Fruit fly (Drosophila melanogaster) whole organism, wandering third instar larva: Measurements from ENCODE around the gene CG3164.

Experiments used
- Abd-B ChIP-seq: fragments of >200 bp; optimal IDR thresholded peaks from 2 replicates; lab custom pipeline; 2017; ENCODE audit warnings: missing biosample characterization, missing genetic modification characterization
- CG32264 ChIP-seq: fragments of 200-800 bp; sonication (Bioruptor generic); optimal IDR thresholded peaks from 2 replicates; lab custom pipeline; 2016; ENCODE audit warnings: missing biosample characterization, missing genetic modification characterization
- CG9705 ChIP-seq: fragments of 200-800 bp; sonication (Bioruptor generic); optimal IDR thresholded peaks from 2 replicates; lab custom pipeline; 2018; ENCODE audit warnings: missing biosample characterization, mild to moderate bottlenecking, missing genetic modification characterization
- CrebA ChIP-seq: fragments of 200-800 bp; sonication (Bioruptor generic); optimal IDR thresholded peaks from 2 replicates; lab custom pipeline; 2016; ENCODE audit warnings: missing biosample characterization, mild to moderate bottlenecking, missing genetic modification characterization, borderline replicate concordance
- Dif ChIP-seq: fragments of 200-275, 200-300 bp; sonication (Bioruptor generic); optimal IDR thresholded peaks from 2 replicates; lab custom pipeline; 2018; ENCODE audit warnings: missing biosample characterization, missing genetic modification characterization; ENCODE audit not compliant: partially characterized antibody
- HLH106 ChIP-seq: fragments of 200-800 bp; optimal IDR thresholded peaks from 3 replicates; lab custom pipeline; 2019; ENCODE audit warnings: missing biosample characterization, mild to moderate bottlenecking, missing genetic modification characterization, moderate library complexity
- Hnf4 ChIP-seq: fragments of 200-800 bp; sonication (Bioruptor generic); optimal IDR thresholded peaks from 2 replicates; lab custom pipeline; 2016; ENCODE audit warnings: missing biosample characterization, mild to moderate bottlenecking, missing genetic modification characterization
- Hr83 ChIP-seq: fragments of 200-300 bp; sonication (Bioruptor generic); optimal IDR thresholded peaks from 2 replicates; lab custom pipeline; 2016; ENCODE audit warnings: missing biosample characterization, mild to moderate bottlenecking, missing genetic modification characterization, moderate library complexity; ENCODE audit not compliant: poor library complexity, severe bottlenecking
- Mio ChIP-seq: sonication (Bioruptor generic); optimal IDR thresholded peaks from 2 replicates; lab custom pipeline; 2016; ENCODE audit warnings: missing biosample characterization, missing genetic modification characterization
- Myc ChIP-seq: fragments of >200 bp; optimal IDR thresholded peaks from 2 replicates; lab custom pipeline; 2017
- OdsH ChIP-seq: fragments of 200-800 bp; sonication (Bioruptor generic); optimal IDR thresholded peaks from 2 replicates; lab custom pipeline; 2016; ENCODE audit warnings: missing biosample characterization, mild to moderate bottlenecking, missing genetic modification characterization
- Rel ChIP-seq, 2 experiments: fragments of 200-800 bp; sonication (Bioruptor generic) in 1 of 2; optimal IDR thresholded peaks; 2 replicates in 1 of 2; 3 replicates in 1 of 2; lab custom pipeline; 2016 to 2019; ENCODE audit warnings: mild to moderate bottlenecking in 2 of 2, missing biosample characterization in 2 of 2, missing genetic modification characterization in 2 of 2, moderate library complexity in 1 of 2
- Sp1 ChIP-seq: fragments of 200-800 bp; sonication (Bioruptor generic); optimal IDR thresholded peaks from 3 replicates; lab custom pipeline; 2019; ENCODE audit warnings: missing biosample characterization, mild to moderate bottlenecking, missing genetic modification characterization, moderate library complexity
- Vsx2 ChIP-seq: fragments of 200-300, 225-300 bp; sonication (Bioruptor generic); optimal IDR thresholded peaks from 2 replicates; lab custom pipeline; 2018; ENCODE audit warnings: missing biosample characterization, missing genetic modification characterization; ENCODE audit not compliant: partially characterized antibody
- br ChIP-seq: fragments of 200-800 bp; sonication (Bioruptor generic); optimal IDR thresholded peaks from 2 replicates; lab custom pipeline; 2016; ENCODE audit warnings: missing biosample characterization, missing genetic modification characterization
- brk ChIP-seq: fragments of 200-800 bp; sonication (Bioruptor generic); optimal IDR thresholded peaks from 2 replicates; lab custom pipeline; 2016; ENCODE audit warnings: missing biosample characterization, mild to moderate bottlenecking, missing genetic modification characterization
- dl ChIP-seq, 2 experiments: fragments of 175-275, 200-275 bp in 1 of 2; fragments of 200-275 bp in 1 of 2; sonication (Bioruptor generic); optimal IDR thresholded peaks; lab custom pipeline; 2018; ENCODE audit warnings: mild to moderate bottlenecking in 2 of 2, missing biosample characterization in 2 of 2, missing genetic modification characterization in 2 of 2, moderate library complexity in 2 of 2; ENCODE audit not compliant: partially characterized antibody in 2 of 2, insufficient read depth in 1 of 2
- dmrt93B ChIP-seq: fragments of 200-800 bp; sonication (Bioruptor generic); optimal IDR thresholded peaks from 2 replicates; lab custom pipeline; 2018; ENCODE audit warnings: missing biosample characterization, mild to moderate bottlenecking, missing genetic modification characterization
- dsf ChIP-seq: sonication (Bioruptor generic); optimal IDR thresholded peaks from 2 replicates; lab custom pipeline; 2016; ENCODE audit warnings: missing biosample characterization, missing genetic modification characterization, borderline replicate concordance
- ey ChIP-seq: fragments of 200-800 bp; sonication (Bioruptor generic); optimal IDR thresholded peaks from 2 replicates; lab custom pipeline; 2016; ENCODE audit warnings: missing biosample characterization, missing genetic modification characterization
- foxo ChIP-seq, 2 experiments: fragments of 200-800 bp; sonication (Bioruptor generic); optimal IDR thresholded peaks; 2 replicates in 1 of 2; 3 replicates in 1 of 2; lab custom pipeline; 2016 to 2017; ENCODE audit warnings: missing biosample characterization in 2 of 2, missing genetic modification characterization in 2 of 2
- fru ChIP-seq: fragments of 200-800 bp; sonication (Bioruptor generic); optimal IDR thresholded peaks from 3 replicates; lab custom pipeline; 2016; ENCODE audit warnings: missing biosample characterization, mild to moderate bottlenecking, missing genetic modification characterization
- h ChIP-seq: fragments of 200-800 bp; sonication (Bioruptor generic); optimal IDR thresholded peaks from 3 replicates; lab custom pipeline; 2016; ENCODE audit warnings: missing biosample characterization, mild to moderate bottlenecking, missing genetic modification characterization
- jim ChIP-seq: fragments of 175-275, 200-325 bp; sonication (Bioruptor generic); optimal IDR thresholded peaks from 2 replicates; lab custom pipeline; 2016; ENCODE audit warnings: missing biosample characterization, mild to moderate bottlenecking, missing genetic modification characterization
- lola ChIP-seq: fragments of >200 bp; optimal IDR thresholded peaks from 2 replicates; lab custom pipeline; 2017; ENCODE audit warnings: missing biosample characterization, missing genetic modification characterization
- psq ChIP-seq: fragments of 200-800 bp; sonication (Bioruptor generic); optimal IDR thresholded peaks from 3 replicates; lab custom pipeline; 2017; ENCODE audit warnings: missing biosample characterization, mild to moderate bottlenecking, missing genetic modification characterization, moderate library complexity
- rgr ChIP-seq: fragments of 200-800 bp; sonication (Bioruptor generic); optimal IDR thresholded peaks from 3 replicates; lab custom pipeline; 2016; ENCODE audit warnings: missing biosample characterization, mild to moderate bottlenecking, missing genetic modification characterization
- sage ChIP-seq: fragments of 200-800 bp; sonication (Bioruptor generic); optimal IDR thresholded peaks from 2 replicates; lab custom pipeline; 2016; ENCODE audit warnings: missing biosample characterization, mild to moderate bottlenecking, missing genetic modification characterization
- tai ChIP-seq: sonication (Bioruptor generic); optimal IDR thresholded peaks from 2 replicates; lab custom pipeline; 2016; ENCODE audit warnings: missing biosample characterization, missing genetic modification characterization
- usp ChIP-seq: fragments of >200 bp; optimal IDR thresholded peaks from 2 replicates; lab custom pipeline; 2017; ENCODE audit warnings: missing biosample characterization, missing genetic modification characterization
- woc ChIP-seq: sonication (Bioruptor generic); optimal IDR thresholded peaks from 2 replicates; lab custom pipeline; 2016; ENCODE audit warnings: missing biosample characterization, mild to moderate bottlenecking, missing genetic modification characterization

CG3164 gene

DNA sequence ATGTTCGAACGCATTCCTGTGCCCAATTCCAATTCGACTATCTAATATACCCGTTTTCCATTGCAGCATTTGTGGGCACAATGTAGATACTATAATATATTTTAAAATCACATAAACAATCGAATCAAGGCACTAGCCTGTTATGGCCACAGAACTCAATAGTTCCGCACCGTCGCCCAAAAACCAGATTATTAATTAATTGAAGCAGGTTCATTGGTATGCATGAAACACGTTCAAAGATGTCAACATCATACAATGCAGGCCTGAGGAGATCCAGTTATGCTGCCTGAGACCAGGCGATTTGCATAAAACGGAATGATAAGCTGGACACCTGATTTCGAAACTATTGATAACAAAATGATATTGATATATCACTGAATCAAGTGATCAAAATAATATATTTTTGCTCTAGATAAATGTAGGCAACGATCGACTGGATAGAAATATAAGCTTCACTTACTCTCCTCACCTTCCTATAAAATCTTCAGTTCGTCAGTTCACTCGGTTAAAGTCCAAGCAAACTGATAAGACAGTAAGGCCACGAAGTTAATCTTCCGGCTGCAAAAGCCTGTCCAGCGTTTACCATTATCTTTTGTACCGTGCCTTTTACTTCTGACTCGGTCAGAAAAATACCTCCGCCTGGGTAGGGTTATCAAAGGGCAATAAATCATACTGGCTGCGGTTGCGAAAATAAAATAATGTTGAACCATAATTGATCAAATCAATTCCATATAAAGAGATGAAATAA is 5.0 kb upstream of the CG3164 start:
- TF ChIP-seq tai (GFP tag; lab: Kevin White, UChicago) (no peak), usp (GFP tag; lab: Kevin White, UChicago) (no peak), fru (GFP tag; lab: Kevin White, UChicago) (peak; percentile 47), sage (GFP tag; lab: Kevin White, UChicago) (no peak), Rel (GFP tag; optimal IDR thresholded peaks at IDR 0.05; lab: Kevin White, UChicago) (no peak), Rel (tag; optimal IDR thresholded peaks at IDR 0.05; lab: Kevin White, UChicago) (peak; percentile 20), CG32264 (no peak), woc (GFP tag; lab: Kevin White, UChicago) (no peak), Vsx2 (no peak), Hnf4 (GFP tag; lab: Kevin White, UChicago) (peak; percentile 62), lola (GFP tag; lab: Kevin White, UChicago) (no peak), ey (GFP tag; lab: Kevin White, UChicago) (no peak)
- TF ChIP-seq, all 38 proteins: peak for 3

- TF ChIP-seq Rel (GFP tag; optimal IDR thresholded peaks at IDR 0.05; lab: Kevin White, UChicago) (no peak), Rel (tag; optimal IDR thresholded peaks at IDR 0.05; lab: Kevin White, UChicago) (peak; percentile 22), usp (GFP tag; lab: Kevin White, UChicago) (no peak)
Measured at dm6 chr2L:134563-135382, 4.2 kb upstream of the CG3164 start.

- TF ChIP-seq Rel (GFP tag; optimal IDR thresholded peaks at IDR 0.05; lab: Kevin White, UChicago) (no peak), Rel (tag; optimal IDR thresholded peaks at IDR 0.05; lab: Kevin White, UChicago) (peak; percentile 68), dl (GFP tag; optimal IDR thresholded peaks at IDR 0.05; lab: Kevin White, UChicago; ENCODE audit: insufficient read depth in 1 of 2, partially characterized antibody in 2 of 2) (peak; percentile 66 to 89), br (GFP tag; lab: Kevin White, UChicago) (peak; percentile 43), CG9705 (no peak), Sp1 (GFP tag; lab: Kevin White, UChicago) (peak; percentile 59), Hr83 (GFP tag; lab: Kevin White, UChicago) (peak; percentile 41), Dif (GFP tag; lab: Kevin White, UChicago) (peak; percentile 90), rgr (GFP tag; lab: Kevin White, UChicago) (peak; percentile 45), CrebA (GFP tag; lab: Kevin White, UChicago) (no peak), foxo (GFP tag; optimal IDR thresholded peaks at IDR 0.05; lab: Kevin White, UChicago) (peak in 1 of 2 experiments; percentile 15), OdsH (GFP tag; lab: Kevin White, UChicago) (peak; percentile 14), fru (GFP tag; lab: Kevin White, UChicago) (no peak), h (peak; percentile 55), Hnf4 (GFP tag; lab: Kevin White, UChicago) (peak; percentile 42), dsf (no peak)
- TF ChIP-seq, all 38 proteins: peak for 11
Measured at dm6 chr2L:131466-132270, 1.1 kb upstream of the CG3164 start, which contains the start of gene Gs1. Gs1 (plus strand) TSS chr2L:132077.

dm6 chr2L:128977-129941 is 1.3 kb downstream of the CG3164 start:
- TF ChIP-seq Dif (GFP tag; lab: Kevin White, UChicago) = peak; percentile 97
- TF ChIP-seq dmrt93B (GFP tag; lab: Kevin White, UChicago) = no peak
- peak; percentile 72 for TF ChIP-seq rgr (GFP tag; lab: Kevin White, UChicago)
- peak; percentile 46 to 92 for TF ChIP-seq dl (GFP tag; optimal IDR thresholded peaks at IDR 0.05; lab: Kevin White, UChicago; ENCODE audit: insufficient read depth in 1 of 2, partially characterized antibody in 2 of 2)
- peak; percentile 71 for TF ChIP-seq Sp1 (GFP tag; lab: Kevin White, UChicago)
- TF ChIP-seq HLH106 = peak; percentile 39
- TF ChIP-seq Vsx2 = peak; percentile 95
- TF ChIP-seq CG9705 = no peak
- TF ChIP-seq Hnf4 (GFP tag; lab: Kevin White, UChicago) = peak; percentile 90
- peak; percentile 77 for TF ChIP-seq br (GFP tag; lab: Kevin White, UChicago)
- no peak for TF ChIP-seq Myc (lab: Kevin White, UChicago)
- TF ChIP-seq fru (GFP tag; lab: Kevin White, UChicago) = peak; percentile 69
- no peak for TF ChIP-seq Mio (GFP tag; lab: Kevin White, UChicago)
- peak; percentile 53 for TF ChIP-seq jim (GFP tag; lab: Kevin White, UChicago)
- TF ChIP-seq tai (GFP tag; lab: Kevin White, UChicago) = peak; percentile 42
- TF ChIP-seq CG32264 = peak; percentile 24
- TF ChIP-seq psq (GFP tag; lab: Kevin White, UChicago) = peak; percentile 19
- TF ChIP-seq Abd-B = no peak
- peak; percentile 58 for TF ChIP-seq brk (GFP tag; lab: Kevin White, UChicago)
- peak; percentile 94 for TF ChIP-seq Hr83 (GFP tag; lab: Kevin White, UChicago)
- no peak for TF ChIP-seq sage (GFP tag; lab: Kevin White, UChicago)
- TF ChIP-seq ey (GFP tag; lab: Kevin White, UChicago) = peak; percentile 10
- peak; percentile 51 for TF ChIP-seq OdsH (GFP tag; lab: Kevin White, UChicago)
